Fruit fly (Drosophila melanogaster): ENCODE measurements around the gene CG3386.

The CG3386 gene

dm6 chr3L:722386-722785 lies 40.1 kb upstream of the CG3386 start (continued):
- TF ChIP-seq emc (GFP tag; optimal IDR thresholded peaks at IDR 0.05) (no peak), CG8388 (GFP tag; optimal IDR thresholded peaks at IDR 0.05) (no peak), ham (GFP tag; IDR thresholded peaks at IDR 0.05) (no peak), CG4617 (GFP tag; optimal IDR thresholded peaks at IDR 0.05; ENCODE audit: borderline replicate concordance) (no peak), h (optimal IDR thresholded peaks at IDR 0.05) (no peak), Awh (GFP tag; IDR thresholded peaks at IDR 0.05) (peak; percentile 33; the same call in 1 of the 2 replicates), CG9215 (GFP tag; IDR thresholded peaks at IDR 0.05) (0 out of 2 replicates have a peak, but pooled peaks have one; percentile 10), CG10147 (GFP tag; optimal IDR thresholded peaks at IDR 0.05) (no peak), mam (GFP tag; optimal IDR thresholded peaks at IDR 0.05) (peak; percentile 7), CG9817 (tag; optimal IDR thresholded peaks at IDR 0.05) (peak; percentile 17), CG14014 (GFP tag; IDR thresholded peaks at IDR 0.05) (peak; percentile 61; the same call in 1 of the 2 replicates), Bgb (GFP tag; IDR thresholded peaks at IDR 0.05; ENCODE audit: partially characterized antibody) (no peak), ci (GFP tag; IDR thresholded peaks at IDR 0.05) (peak; percentile 41; the same call in 2 of the 3 replicates), CG11696 (GFP tag; IDR thresholded peaks at IDR 0.05) (no peak), ro (GFP tag; IDR thresholded peaks at IDR 0.05) (no peak), luna (GFP tag; optimal IDR thresholded peaks at IDR 0.05) (no peak), CTCF (GFP tag; optimal IDR thresholded peaks at IDR 0.05) (no peak), hbn (GFP tag; IDR thresholded peaks at IDR 0.05; ENCODE audit: partially characterized antibody) (no peak), tll (GFP tag; optimal IDR thresholded peaks at IDR 0.05) (no peak), CG10321 (GFP tag; IDR thresholded peaks at IDR 0.05) (no peak), CG31365 (tag; optimal IDR thresholded peaks at IDR 0.05) (no peak), lmd (GFP tag; IDR thresholded peaks at IDR 0.05) (peak; percentile 50), bsh (GFP tag; optimal IDR thresholded peaks at IDR 0.05) (no peak), Sry-β (GFP tag; optimal IDR thresholded peaks at IDR 0.05) (no peak), dysf (GFP tag; IDR thresholded peaks at IDR 0.05) (peak; percentile 62; the same call in 2 of the 3 replicates), bcd (GFP tag; optimal IDR thresholded peaks at IDR 0.05) (no peak), NC2β (GFP tag; optimal IDR thresholded peaks at IDR 0.05) (no peak), CG32767 (GFP tag; IDR thresholded peaks at IDR 0.05) (no peak), gem (tag; optimal IDR thresholded peaks at IDR 0.05) (peak; percentile 21), scrt (GFP tag; optimal IDR thresholded peaks at IDR 0.05) (peak; percentile 4), sc (optimal IDR thresholded peaks at IDR 0.05) (no peak), sc (GFP tag; optimal IDR thresholded peaks at IDR 0.05) (no peak), Dip3 (GFP tag; optimal IDR thresholded peaks at IDR 0.05) (no peak), CG33557 (GFP tag; optimal IDR thresholded peaks at IDR 0.05) (no peak), MESR4 (GFP tag; optimal IDR thresholded peaks at IDR 0.05) (no peak), dati (GFP tag; IDR thresholded peaks at IDR 0.05) (peak; percentile 36; the same call in 1 of the 2 replicates), Ptx1 (GFP tag; IDR thresholded peaks at IDR 0.05) (peak; percentile 70), CG11456 (GFP tag; IDR thresholded peaks at IDR 0.05) (0 out of 3 replicates have a peak, but pooled peaks have one; percentile 31), CG1647 (GFP tag; optimal IDR thresholded peaks at IDR 0.05) (no peak), Mes4 (GFP tag; optimal IDR thresholded peaks at IDR 0.05) (no peak), E2f1 (GFP tag; IDR thresholded peaks at IDR 0.05) (peak; percentile 26; the same call in 1 of the 2 replicates), dan (GFP tag; IDR thresholded peaks at IDR 0.05) (no peak), CG7987 (GFP tag; optimal IDR thresholded peaks at IDR 0.05) (no peak), CG16815 (GFP tag; optimal IDR thresholded peaks at IDR 0.05) (no peak), CG11723 (GFP tag; optimal IDR thresholded peaks at IDR 0.05) (no peak), lab (GFP tag; optimal IDR thresholded peaks at IDR 0.05) (no peak), schlank (tag; optimal IDR thresholded peaks at IDR 0.05) (no peak), rib (GFP tag; IDR thresholded peaks at IDR 0.05) (no peak), CG7839 (tag; optimal IDR thresholded peaks at IDR 0.05) (peak; percentile 8), CG5180 (GFP tag; optimal IDR thresholded peaks at IDR 0.05) (no peak), Dref (GFP tag; IDR thresholded peaks at IDR 0.05) (no peak), CG43689 (GFP tag; IDR thresholded peaks at IDR 0.05) (0 out of 2 replicates have a peak, but pooled peaks have one; percentile 20)
